Fruit fly (Drosophila melanogaster) whole organism, embryonic: ENCODE measurements around the gene awd.

ENCODE experiments used
- ATbp ChIP-seq: fragments of 200-800 bp; sonication (Bioruptor generic); optimal IDR thresholded peaks from 2 replicates; lab custom pipeline; 2017; ENCODE audit warnings: missing biosample characterization, mild to moderate bottlenecking, missing genetic modification characterization, missing genetic modification reagents
- Ada2b ChIP-seq: fragments of 200-800 bp; sonication (Bioruptor generic); IDR thresholded peaks from 2 replicates; pipeline ENCODE4 v1.3.6; 2022; ENCODE audit warnings: missing biosample characterization, missing genetic modification characterization
- Adf1 ChIP-seq: fragments of 200-800 bp; sonication (Bioruptor generic); IDR thresholded peaks from 2 replicates; pipeline ENCODE4 v1.3.6; 2022; ENCODE audit warnings: missing biosample characterization, missing genetic modification characterization
- Aef1 ChIP-seq: fragments of 200-800 bp; sonication (Bioruptor generic); IDR thresholded peaks from 3 replicates; pipeline ENCODE4 v1.3.6; 2022; ENCODE audit warnings: missing biosample characterization, missing genetic modification characterization
- Atf3 ChIP-seq: fragments of 200-800 bp; sonication (Bioruptor generic); optimal IDR thresholded peaks from 3 replicates; lab custom pipeline; 2016; ENCODE audit warnings: missing biosample characterization, missing genetic modification characterization
- B-H1 ChIP-seq: fragments of 200-800 bp; sonication (Bioruptor generic); IDR thresholded peaks from 3 replicates; pipeline ENCODE4 v1.3.6; 2022; ENCODE audit warnings: missing biosample characterization, missing genetic modification characterization
- Bgb ChIP-seq: fragments of 200-800 bp; sonication (Bioruptor generic); IDR thresholded peaks from 2 replicates; pipeline ENCODE4 v1.3.6; 2022; ENCODE audit warnings: missing biosample characterization, missing genetic modification characterization; ENCODE audit not compliant: partially characterized antibody
- CG10366 ChIP-seq: fragments of 200-800 bp; sonication (Bioruptor generic); IDR thresholded peaks from 2 replicates; pipeline ENCODE4 v1.3.6; 2022; ENCODE audit warnings: missing biosample characterization, missing genetic modification characterization
- CG13296 ChIP-seq: fragments of 200-800 bp; sonication (Bioruptor generic); optimal IDR thresholded peaks from 3 replicates; lab custom pipeline; 2018; ENCODE audit warnings: missing biosample characterization, mild to moderate bottlenecking, missing genetic modification characterization
- CG13424 ChIP-seq: fragments of 200-800 bp; sonication (Bioruptor generic); optimal IDR thresholded peaks from 2 replicates; lab custom pipeline; 2019; ENCODE audit warnings: missing biosample characterization, mild to moderate bottlenecking, missing genetic modification characterization, moderate library complexity
- CG13894 ChIP-seq: fragments of 200-800 bp; sonication (Bioruptor generic); optimal IDR thresholded peaks from 3 replicates; lab custom pipeline; 2018; ENCODE audit warnings: missing biosample characterization, mild to moderate bottlenecking, missing genetic modification characterization, moderate library complexity
- CG14667 ChIP-seq: fragments of 200-800 bp; sonication (Bioruptor generic); IDR thresholded peaks from 2 replicates; pipeline ENCODE4 v1.3.6; 2022; ENCODE audit warnings: missing biosample characterization, missing genetic modification characterization
- CG15479 ChIP-seq: fragments of 200-800 bp; sonication (Bioruptor generic); optimal IDR thresholded peaks from 3 replicates; lab custom pipeline; 2019; ENCODE audit warnings: missing biosample characterization, mild to moderate bottlenecking, missing genetic modification characterization, moderate library complexity
- CG15601 ChIP-seq: fragments of 200-800 bp; sonication (Bioruptor generic); optimal IDR thresholded peaks from 3 replicates; lab custom pipeline; 2019; ENCODE audit warnings: missing biosample characterization, mild to moderate bottlenecking, missing genetic modification characterization, moderate library complexity
- CG17328 ChIP-seq: fragments of 200-800 bp; sonication (Bioruptor generic); IDR thresholded peaks from 2 replicates; pipeline ENCODE4 v1.3.6; 2022; ENCODE audit warnings: missing biosample characterization, missing genetic modification characterization
- CG17359 ChIP-seq: fragments of 200-800 bp; sonication (Bioruptor generic); optimal IDR thresholded peaks from 3 replicates; lab custom pipeline; 2018; ENCODE audit warnings: missing biosample characterization, mild to moderate bottlenecking, missing genetic modification characterization, moderate library complexity
- CG17802 ChIP-seq: fragments of 200-800 bp; sonication (Bioruptor generic); optimal IDR thresholded peaks from 2 replicates; lab custom pipeline; 2018; ENCODE audit warnings: missing biosample characterization, mild to moderate bottlenecking, missing genetic modification characterization, moderate library complexity
- CG17829 ChIP-seq: fragments of 200-800 bp; optimal IDR thresholded peaks from 2 replicates; lab custom pipeline; 2019; ENCODE audit warnings: missing biosample characterization, mild to moderate bottlenecking, missing genetic modification characterization, moderate library complexity
- CG17912 ChIP-seq: fragments of 200-800 bp; sonication (Bioruptor generic); optimal IDR thresholded peaks from 2 replicates; lab custom pipeline; 2018; ENCODE audit warnings: missing biosample characterization, mild to moderate bottlenecking, missing genetic modification characterization
- CG1832 ChIP-seq: fragments of 200-800 bp; sonication (Bioruptor generic); optimal IDR thresholded peaks from 2 replicates; lab custom pipeline; 2017; ENCODE audit warnings: missing biosample characterization, mild to moderate bottlenecking, missing genetic modification characterization, inconsistent platforms
- CG18599 ChIP-seq: fragments of 200-800 bp; sonication (Bioruptor generic); optimal IDR thresholded peaks from 3 replicates; lab custom pipeline; 2017; ENCODE audit warnings: missing biosample characterization, missing genetic modification characterization, mild to moderate bottlenecking, moderate library complexity, missing genetic modification reagents
- CG2712 ChIP-seq: fragments of 200-800 bp; optimal IDR thresholded peaks from 3 replicates; lab custom pipeline; 2019; ENCODE audit warnings: missing biosample characterization, mild to moderate bottlenecking, missing genetic modification characterization, moderate library complexity
- CG32532 ChIP-seq: fragments of 200-800 bp; sonication (Bioruptor generic); IDR thresholded peaks from 2 replicates; pipeline ENCODE4 v1.3.6; 2022; ENCODE audit warnings: missing biosample characterization, missing genetic modification characterization
- CG34376 ChIP-seq: fragments of 200-800 bp; sonication (Bioruptor generic); optimal IDR thresholded peaks from 2 replicates; lab custom pipeline; 2018; ENCODE audit warnings: missing biosample characterization, mild to moderate bottlenecking, missing genetic modification characterization
- CG3726 ChIP-seq: fragments of 200-800 bp; sonication (Bioruptor generic); IDR thresholded peaks from 3 replicates; pipeline ENCODE4, ENCODE4 v1.3.6; 2022; ENCODE audit warnings: missing biosample characterization, missing genetic modification characterization
- CG4360 ChIP-seq: fragments of 200-800 bp; sonication (Bioruptor generic); IDR thresholded peaks from 2 replicates; pipeline ENCODE4 v1.3.6; 2022; ENCODE audit warnings: missing biosample characterization, missing genetic modification characterization
- CG4424 ChIP-seq: fragments of 200-800 bp; sonication (Bioruptor generic); optimal IDR thresholded peaks from 3 replicates; lab custom pipeline; 2016; ENCODE audit warnings: missing biosample characterization, missing genetic modification characterization
- Dbx ChIP-seq: fragments of 200-800 bp; sonication (Bioruptor generic); IDR thresholded peaks from 3 replicates; pipeline ENCODE4 v1.3.6; 2022; ENCODE audit warnings: missing biosample characterization, missing genetic modification characterization
- Drgx ChIP-seq: fragments of 200-800 bp; sonication (Bioruptor generic); IDR thresholded peaks from 2 replicates; pipeline ENCODE4 v1.3.6; 2022; ENCODE audit warnings: missing biosample characterization, missing genetic modification characterization
- Lhr ChIP-seq: fragments of 200-800 bp; sonication (Bioruptor generic); optimal IDR thresholded peaks from 3 replicates; lab custom pipeline; 2017; ENCODE audit warnings: mild to moderate bottlenecking, missing biosample characterization, missing genetic modification reagents, missing genetic modification characterization
- Lim3 ChIP-seq: fragments of 200-800 bp; sonication (Bioruptor generic); IDR thresholded peaks from 2 replicates; pipeline ENCODE4 v1.3.6; 2022; ENCODE audit warnings: missing biosample characterization, missing genetic modification characterization
- Med ChIP-seq: fragments of 200-800 bp; sonication (Bioruptor generic); peaks from one replicate; lab custom pipeline; 2016; ENCODE audit warnings: missing biosample characterization, missing genetic modification characterization, mild to moderate bottlenecking, inconsistent platforms, moderate library complexity
- Nf-YC ChIP-seq: fragments of 200-800 bp; optimal IDR thresholded peaks from 3 replicates; lab custom pipeline; 2019; ENCODE audit warnings: missing biosample characterization, mild to moderate bottlenecking, missing genetic modification characterization, moderate library complexity
- Rx ChIP-seq: fragments of 200-800 bp; sonication (Bioruptor generic); IDR thresholded peaks from 2 replicates; pipeline ENCODE4 v1.3.6; 2022; ENCODE audit warnings: missing biosample characterization, missing genetic modification characterization
- ara ChIP-seq: fragments of 200-800 bp; sonication (Bioruptor generic); IDR thresholded peaks from 2 replicates; pipeline ENCODE4 v1.3.6; 2022; ENCODE audit warnings: missing biosample characterization, missing genetic modification characterization
- ase ChIP-seq: fragments of 200-800 bp; sonication (Bioruptor generic); IDR thresholded peaks from 3 replicates; pipeline ENCODE4 v1.3.6; 2022; ENCODE audit warnings: missing biosample characterization, missing genetic modification characterization
- az2 ChIP-seq: fragments of 200-800 bp; sonication (Bioruptor generic); optimal IDR thresholded peaks from 3 replicates; lab custom pipeline; 2016; ENCODE audit warnings: missing biosample characterization, missing genetic modification characterization
- bcd ChIP-seq: fragments of 200-800 bp; sonication (Bioruptor generic); optimal IDR thresholded peaks from 2 replicates; lab custom pipeline; 2017; ENCODE audit warnings: missing biosample characterization, mild to moderate bottlenecking, missing genetic modification characterization
- dimm ChIP-seq: fragments of 200-800 bp; sonication (Bioruptor generic); IDR thresholded peaks from 2 replicates; pipeline ENCODE4 v1.3.6; 2022; ENCODE audit warnings: missing biosample characterization, missing genetic modification characterization
- grn ChIP-seq: fragments of 200-800 bp; sonication (Bioruptor generic); optimal IDR thresholded peaks from 3 replicates; lab custom pipeline; 2017; ENCODE audit warnings: missing biosample characterization, missing genetic modification characterization
- ind ChIP-seq: fragments of 200-800 bp; sonication (Bioruptor generic); optimal IDR thresholded peaks from 3 replicates; lab custom pipeline; 2016; ENCODE audit warnings: missing biosample characterization, missing genetic modification characterization
- kah ChIP-seq: fragments of 200-800 bp; sonication (Bioruptor generic); optimal IDR thresholded peaks from 2 replicates; lab custom pipeline; 2018; ENCODE audit warnings: missing biosample characterization, mild to moderate bottlenecking, missing genetic modification characterization
- lmd ChIP-seq: fragments of 200-800 bp; sonication (Bioruptor generic); IDR thresholded peaks from 2 replicates; pipeline ENCODE4 v1.3.6; 2022; ENCODE audit warnings: missing biosample characterization, missing genetic modification characterization
- otp ChIP-seq: fragments of 200-800 bp; sonication (Bioruptor generic); IDR thresholded peaks from 3 replicates; pipeline ENCODE4, ENCODE4 v1.3.6; 2022; ENCODE audit warnings: missing biosample characterization, missing genetic modification characterization
- prd ChIP-seq, 3 experiments: fragments of >200 bp in 2 of 3; fragments of 200-800 bp in 1 of 3; sonication (Bioruptor generic) in 1 of 3; optimal IDR thresholded peaks in 2 of 3; IDR thresholded peaks in 1 of 3; 2 replicates in 2 of 3; 3 replicates in 1 of 3; pipeline versions ENCODE4 v1.3.6 to Lab custom; 2017 to 2022; ENCODE audit warnings: missing biosample characterization in 1 of 3, missing genetic modification characterization in 1 of 3
- row ChIP-seq: fragments of 200-800 bp; sonication (Bioruptor generic); IDR thresholded peaks from 3 replicates; pipeline ENCODE4 v1.3.6; 2022; ENCODE audit warnings: missing biosample characterization, missing genetic modification characterization
- sens ChIP-seq: fragments of 200-800 bp; sonication (Bioruptor generic); peaks from one replicate; lab custom pipeline; 2016; ENCODE audit warnings: missing biosample characterization, missing genetic modification characterization
- sob ChIP-seq: fragments of 200-800 bp; sonication (Bioruptor generic); IDR thresholded peaks from 2 replicates; pipeline ENCODE4 v1.3.6; 2022; ENCODE audit warnings: missing biosample characterization, missing genetic modification characterization
- sr ChIP-seq: fragments of 200-800 bp; sonication (Bioruptor generic); IDR thresholded peaks from 3 replicates; pipeline ENCODE4 v1.3.6; 2022; ENCODE audit warnings: missing biosample characterization, missing genetic modification characterization
- zfh1 ChIP-seq: fragments of 200-800 bp; sonication (Bioruptor generic); IDR thresholded peaks from 3 replicates; pipeline ENCODE4 v1.3.6; 2022; ENCODE audit warnings: missing biosample characterization, missing genetic modification characterization

Gene awd

dm6 chr3R:31709142-31709541 lies 36.7 kb downstream of the awd start (continued):
- TF ChIP-seq CG13424 (tag; lab: Kevin White, UChicago) = peak; percentile 23
- TF ChIP-seq ATbp (GFP tag; lab: Kevin White, UChicago) = peak; percentile 1
- peak; percentile 46; the same call in 1 of the 2 replicates for TF ChIP-seq lmd (GFP tag; lab: Robert Waterston, UW)
- TF ChIP-seq Med (GFP tag; lab: Kevin White, UChicago) = peak; percentile 19
- TF ChIP-seq CG17359 = peak; percentile 58
- TF ChIP-seq CG15479 (GFP tag; lab: Kevin White, UChicago) = no peak
- TF ChIP-seq CG13296 (GFP tag; lab: Kevin White, UChicago) = peak; percentile 28
- TF ChIP-seq CG15601 = peak; percentile 10
- 0 out of 3 replicates have a peak, but pooled peaks have one; percentile 41 for TF ChIP-seq CG3726 (GFP tag; lab: Robert Waterston, UW)
- TF ChIP-seq CG17328 (GFP tag; lab: Robert Waterston, UW) = peak; percentile 17; the same call in 1 of the 2 replicates
- TF ChIP-seq Nf-YC (tag; lab: Kevin White, UChicago) = peak; percentile 18
- peak; percentile 90 for TF ChIP-seq Drgx (GFP tag; lab: Robert Waterston, UW)
- peak; percentile 19 for TF ChIP-seq ind (GFP tag; lab: Kevin White, UChicago)
- no peak for TF ChIP-seq prd (optimal IDR thresholded peaks at IDR 0.05; lab: Kevin White, UChicago)
- peak; percentile 51; the same call in 2 of the 3 replicates for TF ChIP-seq prd (GFP tag; IDR thresholded peaks at IDR 0.05; lab: Robert Waterston, UW)
- TF ChIP-seq ase (GFP tag; lab: Robert Waterston, UW) = peak; percentile 34; the same call in 1 of the 3 replicates
- no peak for TF ChIP-seq CG13894
- no peak for TF ChIP-seq ara (GFP tag; lab: Robert Waterston, UW)
- peak; percentile 43 for TF ChIP-seq CG4424
- peak; percentile 15; the same call in 1 of the 3 replicates for TF ChIP-seq B-H1 (GFP tag; lab: Robert Waterston, UW)
- peak; percentile 69; the same call in 2 of the 3 replicates for TF ChIP-seq sr
- TF ChIP-seq CG4360 (GFP tag; lab: Robert Waterston, UW) = peak; percentile 75
- peak; percentile 33 for TF ChIP-seq CG18599
- 0 out of 2 replicates have a peak, but pooled peaks have one; percentile 3 for TF ChIP-seq Rx (GFP tag; lab: Robert Waterston, UW)
- peak; percentile 39 for TF ChIP-seq CG2712 (tag; lab: Kevin White, UChicago)
- TF ChIP-seq otp (GFP tag; lab: Robert Waterston, UW) = 0 out of 3 replicates have a peak, but pooled peaks have one; percentile 25
- TF ChIP-seq sob = peak; percentile 52; the same call in 1 of the 2 replicates
- 0 out of 2 replicates have a peak, but pooled peaks have one; percentile 6 for TF ChIP-seq CG14667 (GFP tag; lab: Robert Waterston, UW)

- TF ChIP-seq Med (GFP tag; lab: Kevin White, UChicago) = no peak
- TF ChIP-seq CG10366 (GFP tag; lab: Robert Waterston, UW) = no peak
- TF ChIP-seq row = no peak
- TF ChIP-seq Aef1 (GFP tag; lab: Robert Waterston, UW) = no peak
- TF ChIP-seq CG1832 (GFP tag; lab: Kevin White, UChicago) = no peak
- TF ChIP-seq Lim3 (GFP tag; lab: Robert Waterston, UW) = no peak
- TF ChIP-seq prd (optimal IDR thresholded peaks at IDR 0.05; lab: Kevin White, UChicago) = no peak
- TF ChIP-seq prd (GFP tag; IDR thresholded peaks at IDR 0.05; lab: Robert Waterston, UW) = no peak
- no peak for TF ChIP-seq Adf1 (GFP tag; lab: Robert Waterston, UW)
- TF ChIP-seq CG17912 (GFP tag; lab: Kevin White, UChicago) = no peak
- TF ChIP-seq CG17802 (tag; lab: Kevin White, UChicago) = no peak
These were observed 37.6 kb downstream of the awd start, which contains the start of gene CG42693 for dm6 chr3R:31708240-31708639. Gene CG42693, minus strand, starts transcription at chr3R:31708340.

- TF ChIP-seq zfh1 (GFP tag; lab: Robert Waterston, UW) (0 out of 3 replicates have a peak, but pooled peaks have one; percentile 17), bcd (GFP tag; lab: Kevin White, UChicago) (no peak), CG32532 (no peak), grn (peak; percentile 26), sens (peak; percentile 87), dimm (GFP tag; lab: Robert Waterston, UW) (no peak), Lhr (no peak), Bgb (GFP tag; lab: Robert Waterston, UW) (no peak), CG34376 (GFP tag; lab: Kevin White, UChicago) (no peak), CG17829 (tag; lab: Kevin White, UChicago) (peak; percentile 21), Ada2b (GFP tag; lab: Robert Waterston, UW) (no peak), kah (GFP tag; lab: Kevin White, UChicago) (no peak), Atf3 (GFP tag; lab: Kevin White, UChicago) (no peak), Dbx (GFP tag; lab: Robert Waterston, UW) (no peak), az2 (GFP tag; lab: Kevin White, UChicago) (no peak)
These were observed 39.0 kb downstream of the awd start for dm6 chr3R:31706895-31707238.
